Worm (Caenorhabditis elegans) whole organism, late embryonic: ENCODE measurements around the gene F21D5.7.
"Not testable (repeated sequence)": the region's sequence is repeated elsewhere in the genome, so short reads cannot be mapped to it uniquely, and the experiment has no call there.

Experiments used
- F13H6.1 ChIP-seq: sonication (generic microtip); optimal IDR thresholded peaks from 2 replicates; lab custom pipeline; 2016; ENCODE audit warnings: missing genetic modification characterization, missing compliant biosample characterization
- Y22D7AL.16 ChIP-seq: sonication (generic microtip); optimal IDR thresholded peaks from 2 replicates; lab custom pipeline; 2016; ENCODE audit warnings: missing genetic modification characterization, missing compliant biosample characterization
- ahr-1 ChIP-seq: sonication (generic microtip); optimal IDR thresholded peaks from 2 replicates; lab custom pipeline; 2016; ENCODE audit warnings: missing genetic modification characterization, missing compliant biosample characterization
- ceh-18 ChIP-seq: sonication (generic microtip); optimal IDR thresholded peaks from 2 replicates; lab custom pipeline; 2016; ENCODE audit warnings: missing genetic modification characterization, missing compliant biosample characterization
- ceh-19 ChIP-seq: fragments of 200-800 bp; sonication (Bioruptor generic); optimal IDR thresholded peaks from 2 replicates; lab custom pipeline; 2018; ENCODE audit warnings: mild to moderate bottlenecking, missing genetic modification characterization, missing compliant biosample characterization
- ceh-2 ChIP-seq: sonication (generic microtip); optimal IDR thresholded peaks from 2 replicates; lab custom pipeline; 2016; ENCODE audit warnings: missing genotype, missing genetic modification characterization, missing compliant biosample characterization
- ceh-22 ChIP-seq: sonication (generic microtip); optimal IDR thresholded peaks from 2 replicates; lab custom pipeline; 2017; ENCODE audit warnings: missing biosample characterization, missing genetic modification characterization
- ceh-45 ChIP-seq: fragments of 200-800 bp; sonication (Bioruptor generic); IDR thresholded peaks from 2 replicates; pipeline ENCODE4 v1.3.6; 2022; ENCODE audit warnings: missing genetic modification reagents, missing genetic modification characterization, missing compliant biosample characterization
- che-1 ChIP-seq: sonication (generic microtip); optimal IDR thresholded peaks from 2 replicates; lab custom pipeline; 2016; ENCODE audit warnings: mild to moderate bottlenecking, missing genetic modification characterization, missing compliant biosample characterization
- elt-2 ChIP-seq: sonication (generic microtip); optimal IDR thresholded peaks from 2 replicates; lab custom pipeline; 2016; ENCODE audit warnings: missing genetic modification reagents, missing genetic modification characterization, missing compliant biosample characterization
- elt-4 ChIP-seq: sonication (generic microtip); optimal IDR thresholded peaks from 2 replicates; lab custom pipeline; 2016; ENCODE audit warnings: missing genetic modification characterization, missing compliant biosample characterization
- ets-4 ChIP-seq: sonication (generic microtip); optimal IDR thresholded peaks from 2 replicates; lab custom pipeline; 2016; ENCODE audit warnings: missing genetic modification characterization, missing compliant biosample characterization
- fkh-10 ChIP-seq: fragments of 150-350 bp; optimal IDR thresholded peaks from 2 replicates; lab custom pipeline; 2014; ENCODE audit warnings: missing biosample characterization, missing genetic modification reagents, missing genetic modification characterization
- hlh-13 ChIP-seq: fragments of 200-800 bp; sonication (Bioruptor generic); optimal IDR thresholded peaks from 2 replicates; lab custom pipeline; 2018; ENCODE audit warnings: mild to moderate bottlenecking, missing genetic modification characterization, missing compliant biosample characterization
- hlh-30 ChIP-seq: sonication (generic microtip); optimal IDR thresholded peaks from 2 replicates; lab custom pipeline; 2017; ENCODE audit warnings: antibody characterized with exemption, missing genetic modification characterization, missing compliant biosample characterization; ENCODE audit not compliant: insufficient read depth
- hlh-8 ChIP-seq: sonication (generic microtip); optimal IDR thresholded peaks from 2 replicates; lab custom pipeline; 2016; ENCODE audit warnings: missing genotype, missing genetic modification characterization, missing compliant biosample characterization
- lim-6 ChIP-seq: sonication (generic microtip); optimal IDR thresholded peaks from 2 replicates; lab custom pipeline; 2016; ENCODE audit warnings: missing genetic modification characterization, missing compliant biosample characterization
- lin-11 ChIP-seq: fragments of 200-800 bp; sonication (Bioruptor generic); optimal IDR thresholded peaks from 2 replicates; lab custom pipeline; 2018; ENCODE audit warnings: mild to moderate bottlenecking, missing genetic modification characterization, missing compliant biosample characterization
- nhr-11 ChIP-seq: fragments of 150-350 bp; optimal IDR thresholded peaks from 2 replicates; lab custom pipeline; 2014; ENCODE audit warnings: missing biosample characterization, missing genetic modification characterization
- nhr-232 ChIP-seq: sonication (generic microtip); optimal IDR thresholded peaks from 2 replicates; lab custom pipeline; 2016; ENCODE audit warnings: missing genetic modification characterization, missing compliant biosample characterization
- odd-2 ChIP-seq: sonication (generic microtip); optimal IDR thresholded peaks from 2 replicates; lab custom pipeline; 2017; ENCODE audit warnings: antibody characterized with exemption, mild to moderate bottlenecking, missing genetic modification characterization, missing compliant biosample characterization
- pag-3 ChIP-seq: sonication (generic microtip); optimal IDR thresholded peaks from 2 replicates; lab custom pipeline; 2016; ENCODE audit warnings: missing compliant biosample characterization, missing genetic modification characterization, borderline replicate concordance
- pat-9 ChIP-seq: fragments of 200-800 bp; sonication (Bioruptor generic); optimal IDR thresholded peaks from 2 replicates; lab custom pipeline; 2018; ENCODE audit warnings: mild to moderate bottlenecking, missing genetic modification characterization, moderate library complexity, missing compliant biosample characterization
- pha-2 ChIP-seq: sonication (generic microtip); optimal IDR thresholded peaks from 2 replicates; lab custom pipeline; 2017; ENCODE audit warnings: mild to moderate bottlenecking, missing genetic modification characterization, missing compliant biosample characterization
- pha-4 ChIP-seq: fragments of 150-350 bp; optimal IDR thresholded peaks from 2 replicates; lab custom pipeline; 2018; ENCODE audit warnings: missing biosample characterization, missing genetic modification reagents, missing genetic modification characterization
- ref-2 ChIP-seq: sonication (generic microtip); optimal IDR thresholded peaks from 2 replicates; lab custom pipeline; 2016; ENCODE audit warnings: missing genetic modification characterization, missing compliant biosample characterization
- syd-9 ChIP-seq: sonication (generic microtip); optimal IDR thresholded peaks from 2 replicates; lab custom pipeline; 2016; ENCODE audit warnings: mild to moderate bottlenecking, missing genetic modification characterization, moderate library complexity, missing compliant biosample characterization
- tbx-2 ChIP-seq: sonication (generic microtip); optimal IDR thresholded peaks from 2 replicates; lab custom pipeline; 2016; ENCODE audit warnings: missing genetic modification characterization, missing compliant biosample characterization
- tbx-7 ChIP-seq: sonication (generic microtip); optimal IDR thresholded peaks from 2 replicates; lab custom pipeline; 2016; ENCODE audit warnings: missing genotype, missing genetic modification characterization, missing compliant biosample characterization
- ttx-3 ChIP-seq: sonication (generic microtip); optimal IDR thresholded peaks from 2 replicates; lab custom pipeline; 2016; ENCODE audit warnings: missing genetic modification reagents, missing genetic modification characterization, missing compliant biosample characterization
- unc-3 ChIP-seq, 2 experiments: fragments of 200-800 bp in 1 of 2; sonication (Bioruptor generic) in 1 of 2; sonication (generic microtip) in 1 of 2; conservative IDR thresholded peaks in 1 of 2; optimal IDR thresholded peaks in 1 of 2; 2 replicates each; pipeline versions ENCODE4 v1.3.6 to Lab custom; 2016 to 2022; ENCODE audit warnings: missing compliant biosample characterization in 2 of 2, missing genetic modification characterization in 2 of 2, missing genetic modification reagents in 1 of 2
- unc-42 ChIP-seq: sonication (generic microtip); optimal IDR thresholded peaks from 2 replicates; lab custom pipeline; 2016; ENCODE audit warnings: missing genotype, missing genetic modification characterization, missing compliant biosample characterization
- unc-55 ChIP-seq: sonication (generic microtip); optimal IDR thresholded peaks from 2 replicates; lab custom pipeline; 2017; ENCODE audit warnings: missing biosample characterization, missing genetic modification reagents, missing genetic modification characterization
- unc-86 ChIP-seq: sonication (generic microtip); optimal IDR thresholded peaks from 2 replicates; lab custom pipeline; 2016; ENCODE audit warnings: missing genetic modification characterization, missing compliant biosample characterization
- zip-5 ChIP-seq: sonication (generic microtip); optimal IDR thresholded peaks from 2 replicates; lab custom pipeline; 2016; ENCODE audit warnings: missing genetic modification characterization, missing compliant biosample characterization
- ztf-16 ChIP-seq: sonication (generic microtip); optimal IDR thresholded peaks from 2 replicates; lab custom pipeline; 2017; ENCODE audit warnings: missing genetic modification characterization, missing compliant biosample characterization

Gene F21D5.7

ce11 chrIV:8724907-8725306 lies 18.6 kb downstream of the F21D5.7 start:
- TF ChIP-seq lim-6 (no peak), pha-2 (no peak), ref-2 (tag; lab: Kevin White, UChicago) (no peak), elt-4 (tag; lab: Kevin White, UChicago) (no peak), pha-4 (tag; lab: Kevin White, UChicago) (no peak), odd-2 (tag; lab: Kevin White, UChicago) (no peak), hlh-30 (tag; lab: Kevin White, UChicago) (no peak), ceh-19 (GFP tag; lab: Kevin White, UChicago) (no peak), hlh-13 (GFP tag; lab: Kevin White, UChicago) (no peak), ztf-16 (tag; lab: Kevin White, UChicago) (no peak)
- TF ChIP-seq, all 69 proteins: peak for 0

- TF ChIP-seq unc-55: no peak
- no peak for TF ChIP-seq unc-3 (GFP tag; conservative IDR thresholded peaks at IDR 0.05; lab: Robert Waterston, UW)
- TF ChIP-seq unc-3 (tag; optimal IDR thresholded peaks at IDR 0.05; lab: Kevin White, UChicago): no peak
- no peak for TF ChIP-seq Y22D7AL.16
- no peak for TF ChIP-seq elt-4 (tag; lab: Kevin White, UChicago)
- TF ChIP-seq nhr-232 (tag; lab: Kevin White, UChicago): no peak
- TF ChIP-seq lin-11: no peak
- TF ChIP-seq pha-2: no peak
- TF ChIP-seq zip-5: no peak
- no peak for TF ChIP-seq che-1 (tag; lab: Kevin White, UChicago)
- TF ChIP-seq ceh-2 (tag; lab: Kevin White, UChicago): no peak
Observed at ce11 chrIV:8723720-8724119, 19.8 kb downstream of the F21D5.7 start, which contains the start of gene F21D5.9. TSS of gene F21D5.9 (plus strand) at chrIV:8724020.

ce11 chrIV:8722801-8723200 lies 20.7 kb downstream of the F21D5.7 start:
- TF ChIP-seq pag-3 (no peak), hlh-8 (tag; lab: Kevin White, UChicago) (no peak), ahr-1 (tag; lab: Kevin White, UChicago) (no peak), syd-9 (tag; lab: Kevin White, UChicago) (no peak), lin-11 (no peak), tbx-7 (tag; lab: Kevin White, UChicago) (no peak), zip-5 (no peak), pha-4 (tag; lab: Kevin White, UChicago) (no peak), hlh-13 (GFP tag; lab: Kevin White, UChicago) (no peak), tbx-2 (tag; lab: Kevin White, UChicago) (no peak), fkh-10 (GFP tag; lab: Kevin White, UChicago) (no peak), unc-42 (tag; lab: Kevin White, UChicago) (no peak), ceh-45 (GFP tag; lab: Robert Waterston, UW) (no peak)

- TF ChIP-seq F13H6.1 (no peak), ceh-18 (tag; lab: Kevin White, UChicago) (no peak), nhr-11 (tag; lab: Kevin White, UChicago) (no peak), elt-2 (tag; lab: Kevin White, UChicago) (no peak), unc-86 (tag; lab: Kevin White, UChicago) (no peak), ets-4 (tag; lab: Kevin White, UChicago) (no peak), ceh-22 (tag; lab: Kevin White, UChicago) (no peak), ttx-3 (no peak), tbx-2 (tag; lab: Kevin White, UChicago) (no peak)
Observed at ce11 chrIV:8718153-8718552, 25.4 kb downstream of the F21D5.7 start, which contains the start of gene H23L24.1. TSS of gene H23L24.1 (plus strand) at chrIV:8718453.

- TF ChIP-seq ceh-22 (tag; lab: Kevin White, UChicago); unc-3 (GFP tag; conservative IDR thresholded peaks at IDR 0.05; lab: Robert Waterston, UW); unc-3 (tag; optimal IDR thresholded peaks at IDR 0.05; lab: Kevin White, UChicago); pat-9 (tag; lab: Kevin White, UChicago): not testable (repeated sequence)
Observed at ce11 chrIV:8715032-8715431, 28.5 kb downstream of the F21D5.7 start, which contains the start of the genes parg-2 and ipla-5. TSS of gene parg-2 (minus strand) at chrIV:8715132. TSS of gene ipla-5 (plus strand) at chrIV:8715247.
